Worm (Caenorhabditis elegans): Measurements from ENCODE around the gene glo-1.

The glo-1 gene

ce11 chrX:9846975-9847374 lies 35.0 kb downstream of the glo-1 start, which contains the start of gene vab-15:
Gene vab-15, plus strand, starts transcription at chrX:9847275.
- TF ChIP-seq elt-1 (tag; optimal IDR thresholded peaks at IDR 0.05) (no peak), R02D3.7 (tag; optimal IDR thresholded peaks at IDR 0.05) (no peak), snpc-4 (tag; optimal IDR thresholded peaks at IDR 0.05) (no peak), daf-12 (tag; optimal IDR thresholded peaks at IDR 0.05) (no peak), nhr-76 (tag; optimal IDR thresholded peaks at IDR 0.05) (no peak), egl-5 (tag; optimal IDR thresholded peaks at IDR 0.05) (no peak), aly-2 (tag; optimal IDR thresholded peaks at IDR 0.05) (no peak), ceh-28 (tag; optimal IDR thresholded peaks at IDR 0.05) (no peak), egl-27 (tag; optimal IDR thresholded peaks at IDR 0.05) (no peak), nhr-67 (tag; optimal IDR thresholded peaks at IDR 0.05) (no peak), jun-1 (tag; optimal IDR thresholded peaks at IDR 0.05) (no peak), mdl-1 (tag; optimal IDR thresholded peaks at IDR 0.05) (no peak)

DNA sequence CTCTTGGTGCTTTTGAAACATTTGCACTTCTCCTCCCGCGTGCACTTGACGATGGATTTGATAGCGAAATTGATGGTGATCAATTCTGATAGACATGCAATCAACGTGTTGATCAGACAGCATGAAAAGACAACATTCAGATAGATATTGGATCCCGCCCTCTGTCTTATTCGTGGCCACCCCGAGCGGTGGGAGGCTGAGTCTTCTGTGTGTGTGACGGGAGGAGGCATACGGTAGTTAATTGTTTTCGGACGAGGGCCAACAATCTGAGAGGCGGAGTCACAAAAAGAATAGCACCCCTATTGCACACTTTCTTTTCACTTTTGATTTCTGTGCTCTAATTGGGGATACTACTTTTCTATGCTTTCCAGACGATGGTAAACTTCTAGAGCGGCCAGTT lies 36.1 kb downstream of the glo-1 start:
- TF ChIP-seq ceh-28 (tag; optimal IDR thresholded peaks at IDR 0.05) (no peak), nfya-1 (tag; optimal IDR thresholded peaks at IDR 0.05; ENCODE audit: insufficient read depth) (peak; percentile 26), zag-1 (tag; optimal IDR thresholded peaks at IDR 0.05) (no peak)

DNA sequence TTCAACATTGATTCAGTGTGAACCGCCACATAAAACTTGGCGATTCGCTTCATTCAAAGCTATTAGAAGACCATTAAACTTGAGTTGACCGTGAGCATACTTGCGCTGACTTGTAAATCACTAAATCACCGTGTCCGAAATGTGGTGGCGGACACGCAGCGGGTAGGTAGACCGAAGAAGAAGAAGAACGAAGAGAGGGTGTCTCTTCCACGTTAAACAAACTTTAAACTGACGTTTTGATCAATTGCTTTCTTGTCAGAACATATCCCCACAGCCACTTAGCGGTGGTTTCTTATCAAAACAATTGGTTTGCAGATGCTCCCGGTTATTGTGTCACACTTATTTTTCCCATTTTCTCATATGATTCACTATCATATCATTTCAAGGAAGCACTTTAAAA lies 38.4 kb downstream of the glo-1 start:
- no peak for TF ChIP-seq daf-12 (tag; optimal IDR thresholded peaks at IDR 0.05)
- TF ChIP-seq egl-5 (tag; optimal IDR thresholded peaks at IDR 0.05): peak; percentile 16
- no peak for TF ChIP-seq nhr-76 (tag; optimal IDR thresholded peaks at IDR 0.05)

ce11 chrX:9842102-9842501 lies 39.9 kb downstream of the glo-1 start:
- TF ChIP-seq lin-39 (tag; optimal IDR thresholded peaks at IDR 0.05) (peak; percentile 22), nhr-77 (tag; optimal IDR thresholded peaks at IDR 0.05) (no peak), egl-5 (tag; optimal IDR thresholded peaks at IDR 0.05) (peak; percentile 85), nhr-43 (tag; optimal IDR thresholded peaks at IDR 0.05; ENCODE audit: poor library complexity, severe bottlenecking) (no peak), nfya-1 (tag; optimal IDR thresholded peaks at IDR 0.05; ENCODE audit: insufficient read depth) (peak; percentile 25)

DNA sequence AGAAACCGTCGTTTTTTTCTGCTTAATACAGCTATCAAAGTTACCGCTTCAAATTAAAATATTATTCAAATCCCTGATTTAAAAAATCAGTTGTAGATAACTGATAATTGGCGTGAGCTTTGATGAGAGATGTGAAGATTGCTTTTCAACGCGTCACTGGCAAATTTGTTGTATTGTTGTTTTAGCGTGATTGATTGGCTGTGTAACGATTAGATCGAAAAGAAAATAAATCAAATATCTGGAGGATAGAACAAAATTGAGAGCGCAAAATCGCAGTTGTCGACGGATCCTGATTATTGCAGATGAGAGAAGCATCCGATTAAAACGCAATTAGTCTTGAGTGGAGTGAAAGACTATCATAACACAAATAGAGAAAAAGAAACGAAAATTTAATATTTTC lies 41.1 kb downstream of the glo-1 start:
- TF ChIP-seq nhr-237 (tag; optimal IDR thresholded peaks at IDR 0.05) (no peak), hmg-11 (tag; optimal IDR thresholded peaks at IDR 0.05) (no peak), ceh-82 (tag; optimal IDR thresholded peaks at IDR 0.05) (no peak), fos-1 (tag; optimal IDR thresholded peaks at IDR 0.05) (no peak), ztf-11 (tag; optimal IDR thresholded peaks at IDR 0.05) (no peak), aly-2 (tag; optimal IDR thresholded peaks at IDR 0.05) (no peak), ceh-9 (tag; optimal IDR thresholded peaks at IDR 0.05) (no peak), nhr-11 (tag; optimal IDR thresholded peaks at IDR 0.05) (no peak), ceh-28 (tag; optimal IDR thresholded peaks at IDR 0.05) (no peak), jun-1 (tag; optimal IDR thresholded peaks at IDR 0.05) (no peak), elt-1 (tag; optimal IDR thresholded peaks at IDR 0.05) (no peak), fkh-2 (tag; optimal IDR thresholded peaks at IDR 0.05) (no peak), nhr-77 (tag; optimal IDR thresholded peaks at IDR 0.05) (no peak), fkh-10 (GFP tag; optimal IDR thresholded peaks at IDR 0.05) (no peak), R02D3.7 (tag; optimal IDR thresholded peaks at IDR 0.05) (no peak), pqm-1 (tag; optimal IDR thresholded peaks at IDR 0.05) (no peak)

- TF ChIP-seq lin-39 (tag; optimal IDR thresholded peaks at IDR 0.05) (peak; percentile 47), fos-1 (tag; optimal IDR thresholded peaks at IDR 0.05) (no peak), daf-12 (tag; optimal IDR thresholded peaks at IDR 0.05) (no peak), elt-2 (tag; optimal IDR thresholded peaks at IDR 0.05) (peak; percentile 41), nhr-28 (tag; optimal IDR thresholded peaks at IDR 0.05) (no peak), lin-15B (tag; optimal IDR thresholded peaks at IDR 0.05) (peak; percentile 75), zag-1 (tag; optimal IDR thresholded peaks at IDR 0.05) (no peak), lsy-12 (tag; optimal IDR thresholded peaks at IDR 0.05) (no peak), nfya-1 (tag; optimal IDR thresholded peaks at IDR 0.05; ENCODE audit: insufficient read depth) (peak; percentile 75), nhr-12 (tag; optimal IDR thresholded peaks at IDR 0.05) (no peak), mdl-1 (tag; optimal IDR thresholded peaks at IDR 0.05) (peak; percentile 23), unc-62 (GFP tag; optimal IDR thresholded peaks at IDR 0.05) (no peak), aly-2 (tag; optimal IDR thresholded peaks at IDR 0.05) (no peak), elt-3 (tag; optimal IDR thresholded peaks at IDR 0.05) (no peak), pha-4 (tag; optimal IDR thresholded peaks at IDR 0.05) (peak; percentile 71), fkh-10 (GFP tag; optimal IDR thresholded peaks at IDR 0.05) (peak; percentile 74), nhr-237 (tag; optimal IDR thresholded peaks at IDR 0.05) (no peak), nhr-76 (tag; optimal IDR thresholded peaks at IDR 0.05) (no peak), ZK546.5 (tag; optimal IDR thresholded peaks at IDR 0.05) (no peak), tbx-2 (tag; optimal IDR thresholded peaks at IDR 0.05) (no peak), elt-1 (tag; optimal IDR thresholded peaks at IDR 0.05) (no peak), snpc-4 (tag; optimal IDR thresholded peaks at IDR 0.05) (peak; percentile 68), ceh-16 (tag; optimal IDR thresholded peaks at IDR 0.05) (no peak), nhr-25 (tag; optimal IDR thresholded peaks at IDR 0.05) (peak; percentile 66), sea-2 (GFP tag; optimal IDR thresholded peaks at IDR 0.05) (no peak), pqm-1 (tag; optimal IDR thresholded peaks at IDR 0.05) (peak; percentile 46), ztf-11 (tag; optimal IDR thresholded peaks at IDR 0.05) (no peak), skn-1 (tag; optimal IDR thresholded peaks at IDR 0.05) (peak; percentile 51)
Observed at ce11 chrX:9837989-9838541, 43.9 kb downstream of the glo-1 start, which contains the start of gene ipla-2. Gene ipla-2, minus strand, starts transcription at chrX:9838039.

Measured in whole organism, L3 larva.